Fruit fly (Drosophila melanogaster): Measurements from ENCODE around the gene CG32814.

The CG32814 gene

DNA sequence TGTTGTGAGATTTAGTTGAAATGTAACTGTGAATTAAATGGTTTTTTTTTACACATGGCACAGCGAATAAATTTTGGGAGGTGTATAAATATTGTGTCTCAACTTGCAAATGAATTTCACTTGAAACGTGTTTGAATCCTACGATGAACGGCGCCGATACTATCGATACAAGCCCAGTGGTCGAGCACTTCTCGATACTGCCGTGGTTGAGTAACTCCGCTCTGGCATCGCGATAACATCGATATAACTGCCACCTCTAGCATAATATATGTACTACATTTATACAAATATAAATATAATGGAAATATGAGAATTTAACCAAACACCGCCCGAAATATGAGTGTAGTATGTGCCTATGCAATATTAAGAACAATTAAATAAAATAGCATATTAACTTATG is 6.6 kb upstream of the CG32814 start (continued):
- TF ChIP-seq CG10274 (GFP tag; optimal IDR thresholded peaks at IDR 0.05) (no peak), fd3F (GFP tag; optimal IDR thresholded peaks at IDR 0.05) (no peak), CG13296 (GFP tag; optimal IDR thresholded peaks at IDR 0.05) (no peak), emc (GFP tag; optimal IDR thresholded peaks at IDR 0.05) (no peak), CG10543 (GFP tag; optimal IDR thresholded peaks at IDR 0.05) (no peak), pros (GFP tag; optimal IDR thresholded peaks at IDR 0.05) (no peak), pnt (GFP tag; optimal IDR thresholded peaks at IDR 0.05) (no peak), MBD-R2 (GFP tag; IDR thresholded peaks at IDR 0.05) (peak; percentile 72), Spps (tag; optimal IDR thresholded peaks at IDR 0.05) (no peak), Lpt (GFP tag; optimal IDR thresholded peaks at IDR 0.05) (no peak), Aef1 (GFP tag; IDR thresholded peaks at IDR 0.05) (no peak), mam (GFP tag; optimal IDR thresholded peaks at IDR 0.05) (peak; percentile 43), H2.0 (GFP tag; IDR thresholded peaks at IDR 0.05) (no peak), CG2129 (GFP tag; IDR thresholded peaks at IDR 0.05; ENCODE audit: partially characterized antibody) (peak; percentile 97), CG3163 (GFP tag; optimal IDR thresholded peaks at IDR 0.05) (no peak), CG12236 (GFP tag; optimal IDR thresholded peaks at IDR 0.05) (no peak), CG14860 (GFP tag; IDR thresholded peaks at IDR 0.05; ENCODE audit: partially characterized antibody) (peak; percentile 93), Six4 (GFP tag; optimal IDR thresholded peaks at IDR 0.05) (no peak), grn (GFP tag; optimal IDR thresholded peaks at IDR 0.05) (peak; percentile 76), Bgb (GFP tag; IDR thresholded peaks at IDR 0.05; ENCODE audit: partially characterized antibody) (peak; percentile 99), bcd (GFP tag; optimal IDR thresholded peaks at IDR 0.05) (no peak), otp (GFP tag; IDR thresholded peaks at IDR 0.05) (no peak), CG12391 (tag; optimal IDR thresholded peaks at IDR 0.05) (peak; percentile 24), CG10565 (GFP tag; optimal IDR thresholded peaks at IDR 0.05) (no peak), CG10979 (tag; optimal IDR thresholded peaks at IDR 0.05) (no peak), CG15269 (tag; optimal IDR thresholded peaks at IDR 0.05) (no peak), Sry-δ (GFP tag; optimal IDR thresholded peaks at IDR 0.05) (peak; percentile 96), Mrtf (GFP tag; IDR thresholded peaks at IDR 0.05) (no peak), Gsc (GFP tag; IDR thresholded peaks at IDR 0.05) (no peak), Fer2 (tag; optimal IDR thresholded peaks at IDR 0.05) (no peak), CG8944 (GFP tag; optimal IDR thresholded peaks at IDR 0.05) (no peak), sr (GFP tag; IDR thresholded peaks at IDR 0.05) (no peak), CG2712 (tag; optimal IDR thresholded peaks at IDR 0.05) (no peak), trem (tag; optimal IDR thresholded peaks at IDR 0.05) (peak; percentile 47), lab (GFP tag; optimal IDR thresholded peaks at IDR 0.05) (no peak), shn (GFP tag; optimal IDR thresholded peaks at IDR 0.05) (no peak), gcm2 (GFP tag; optimal IDR thresholded peaks at IDR 0.05) (no peak), CG2889 (GFP tag; IDR thresholded peaks at IDR 0.05) (no peak), Med (GFP tag) (peak; percentile 90), toy (GFP tag; IDR thresholded peaks at IDR 0.05) (no peak), lilli (GFP tag; optimal IDR thresholded peaks at IDR 0.05) (peak; percentile 41), Elba2 (GFP tag; optimal IDR thresholded peaks at IDR 0.05) (no peak), Stat92E (GFP tag; optimal IDR thresholded peaks at IDR 0.05) (no peak), CG13123 (GFP tag; optimal IDR thresholded peaks at IDR 0.05) (no peak), tap (tag; optimal IDR thresholded peaks at IDR 0.05) (no peak), HHEX (GFP tag; optimal IDR thresholded peaks at IDR 0.05) (no peak), Vsx1 (GFP tag; optimal IDR thresholded peaks at IDR 0.05) (no peak), CrebB (tag; optimal IDR thresholded peaks at IDR 0.05) (no peak), CG10209 (GFP tag; optimal IDR thresholded peaks at IDR 0.05) (no peak), CG8089 (GFP tag; optimal IDR thresholded peaks at IDR 0.05) (no peak), cas (GFP tag; IDR thresholded peaks at IDR 0.05) (no peak), CG1529 (GFP tag; optimal IDR thresholded peaks at IDR 0.05) (no peak)

Data from whole organism, embryonic.